Fruit fly (Drosophila melanogaster): ENCODE data around the gene for.
A peak's percentile ranks its signal among the peaks of the same experiment; 100 is the strongest.

- TF ChIP-seq CG7101 (tag; optimal IDR thresholded peaks at IDR 0.05) (peak; percentile 89), Clk (GFP tag; optimal IDR thresholded peaks at IDR 0.05) (peak; percentile 80), CG11617 (GFP tag; optimal IDR thresholded peaks at IDR 0.05) (peak; percentile 90)
Observed at dm6 chr2L:3632047-3632880, 24.5 kb downstream of the for start.

All from whole organism, adult.